Fruit fly (Drosophila melanogaster): ENCODE measurements around the gene RpS27A.
A peak's percentile ranks its signal among the peaks of the same experiment; 100 is the strongest.

RpS27A gene

DNA sequence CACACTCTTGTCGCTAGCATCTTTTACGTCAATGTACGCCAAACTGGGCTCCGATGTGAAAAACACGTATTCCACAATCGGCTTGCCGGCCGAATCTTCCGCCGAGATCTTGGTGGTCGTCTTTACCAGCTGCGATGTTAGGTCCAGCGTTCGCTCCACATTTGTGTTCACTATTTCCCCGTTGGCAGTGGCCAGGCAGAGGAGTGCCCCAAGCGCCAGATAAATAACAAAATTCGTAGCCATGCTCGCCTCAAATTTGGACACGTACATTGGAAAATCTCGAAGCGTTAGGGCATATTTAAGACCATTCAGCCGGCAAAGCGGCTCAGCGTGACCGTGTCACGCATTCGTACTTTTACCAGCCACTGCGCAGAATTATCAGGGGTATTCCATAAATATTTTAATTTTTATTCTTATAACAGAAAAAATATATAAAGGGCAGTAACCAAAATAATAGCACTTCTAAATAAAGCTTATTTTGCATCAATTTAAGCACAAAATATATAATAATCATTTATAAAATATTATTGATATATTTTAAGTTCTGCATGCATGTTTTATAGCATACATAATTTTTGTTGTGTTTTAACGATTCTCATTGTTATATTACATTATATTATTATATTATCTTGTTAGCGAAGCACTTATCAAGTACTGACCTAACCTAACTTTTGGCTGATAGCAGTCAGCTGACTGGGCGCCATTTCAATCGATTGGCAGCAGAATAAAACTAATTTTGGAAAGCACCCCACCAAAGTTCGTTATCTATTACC, 32.5 kb upstream of the RpS27A start, which contains the start of the genes CG33303 and dpr19 (continued):
- no peak for TF ChIP-seq CG31365 (tag; optimal IDR thresholded peaks at IDR 0.05)
- no peak for TF ChIP-seq Atf3 (GFP tag; optimal IDR thresholded peaks at IDR 0.05)
- TF ChIP-seq CG7271 (tag; optimal IDR thresholded peaks at IDR 0.05), result peak; percentile 73
- no peak for TF ChIP-seq CG3163 (GFP tag; optimal IDR thresholded peaks at IDR 0.05)
- TF ChIP-seq CG11696 (GFP tag; IDR thresholded peaks at IDR 0.05), result peak; percentile 63; the same call in 1 of the 2 replicates
- TF ChIP-seq Lpt (GFP tag; optimal IDR thresholded peaks at IDR 0.05), result no peak
- TF ChIP-seq wor (GFP tag; IDR thresholded peaks at IDR 0.05), result no peak
- no peak for TF ChIP-seq fu2 (GFP tag; optimal IDR thresholded peaks at IDR 0.05)
- TF ChIP-seq TFAM (GFP tag; optimal IDR thresholded peaks at IDR 0.05), result no peak
- TF ChIP-seq CG6683 (GFP tag; optimal IDR thresholded peaks at IDR 0.05), result peak; percentile 68
- TF ChIP-seq vvl (GFP tag; IDR thresholded peaks at IDR 0.05), result peak; percentile 83
- TF ChIP-seq CG3838 (GFP tag; optimal IDR thresholded peaks at IDR 0.05), result no peak
- peak; percentile 46 for TF ChIP-seq CG10431 (GFP tag; optimal IDR thresholded peaks at IDR 0.05)
- TF ChIP-seq CG7556 (GFP tag; optimal IDR thresholded peaks at IDR 0.05), result peak; percentile 80
- no peak for TF ChIP-seq br (optimal IDR thresholded peaks at IDR 0.05)
- peak; percentile 20; the same call in 1 of the 2 replicates for TF ChIP-seq Taf1 (GFP tag; IDR thresholded peaks at IDR 0.05)
- TF ChIP-seq D19A (tag; optimal IDR thresholded peaks at IDR 0.05), result peak; percentile 83
- TF ChIP-seq CG9215 (GFP tag; IDR thresholded peaks at IDR 0.05), result no peak
- TF ChIP-seq hbn (GFP tag; IDR thresholded peaks at IDR 0.05; ENCODE audit: partially characterized antibody), result no peak
- peak; percentile 17; the same call in 1 of the 2 replicates for TF ChIP-seq CG9932 (GFP tag; IDR thresholded peaks at IDR 0.05)
- 0 out of 2 replicates have a peak, but pooled peaks have one; percentile 45 for TF ChIP-seq sim (GFP tag; IDR thresholded peaks at IDR 0.05)
- TF ChIP-seq CG11093 (GFP tag; IDR thresholded peaks at IDR 0.05), result no peak
- TF ChIP-seq CG3847 (GFP tag; IDR thresholded peaks at IDR 0.05), result peak; percentile 41; the same call in 1 of the 2 replicates
- TF ChIP-seq CG1792 (GFP tag; optimal IDR thresholded peaks at IDR 0.05), result no peak
- no peak for TF ChIP-seq HLH4C (GFP tag; IDR thresholded peaks at IDR 0.05; ENCODE audit: partially characterized antibody)
- no peak for TF ChIP-seq pb (GFP tag; optimal IDR thresholded peaks at IDR 0.05)
- no peak for TF ChIP-seq z (GFP tag; IDR thresholded peaks at IDR 0.05)
- no peak for TF ChIP-seq chn (GFP tag; optimal IDR thresholded peaks at IDR 0.05)
- peak; percentile 12 for TF ChIP-seq lilli (GFP tag; optimal IDR thresholded peaks at IDR 0.05)
- TF ChIP-seq disco-r (GFP tag; optimal IDR thresholded peaks at IDR 0.05), result no peak
- TF ChIP-seq caup (GFP tag; optimal IDR thresholded peaks at IDR 0.05; ENCODE audit: severe bottlenecking), result peak; percentile 74
- TF ChIP-seq nerfin-1 (tag; optimal IDR thresholded peaks at IDR 0.05), result peak; percentile 76
- peak; percentile 74 for TF ChIP-seq CG17385 (GFP tag; optimal IDR thresholded peaks at IDR 0.05)
- TF ChIP-seq Blimp-1 (GFP tag; optimal IDR thresholded peaks at IDR 0.05), result no peak
- TF ChIP-seq pum (GFP tag; optimal IDR thresholded peaks at IDR 0.05), result no peak
- TF ChIP-seq Nf-YB (GFP tag; optimal IDR thresholded peaks at IDR 0.05), result peak; percentile 49
- TF ChIP-seq Lhr (GFP tag; optimal IDR thresholded peaks at IDR 0.05), result peak; percentile 55
- TF ChIP-seq MBD-R2 (GFP tag; IDR thresholded peaks at IDR 0.05), result peak; percentile 78
- no peak for TF ChIP-seq CG11398 (GFP tag; optimal IDR thresholded peaks at IDR 0.05)
- TF ChIP-seq CG5953 (GFP tag; IDR thresholded peaks at IDR 0.05), result no peak
- TF ChIP-seq CTCF (GFP tag; optimal IDR thresholded peaks at IDR 0.05), result peak; percentile 15
- peak; percentile 59 for TF ChIP-seq CG9817 (tag; optimal IDR thresholded peaks at IDR 0.05)
- TF ChIP-seq bowl (GFP tag; IDR thresholded peaks at IDR 0.05), result no peak
- TF ChIP-seq CG10147 (GFP tag; optimal IDR thresholded peaks at IDR 0.05), result peak; percentile 72
- peak; percentile 68 for TF ChIP-seq CG6689 (GFP tag; IDR thresholded peaks at IDR 0.05)
- peak; percentile 29 for TF ChIP-seq CrebB (tag; optimal IDR thresholded peaks at IDR 0.05)
- TF ChIP-seq Bteb2 (GFP tag; optimal IDR thresholded peaks at IDR 0.05), result no peak
- TF ChIP-seq Max (GFP tag; optimal IDR thresholded peaks at IDR 0.05), result peak; percentile 16
- TF ChIP-seq salm (tag; optimal IDR thresholded peaks at IDR 0.05), result peak; percentile 79
- TF ChIP-seq CG8478 (optimal IDR thresholded peaks at IDR 0.05), result no peak
- TF ChIP-seq CG17802 (tag; optimal IDR thresholded peaks at IDR 0.05), result peak; percentile 18
